Fruit fly (Drosophila melanogaster): ENCODE results near the gene CG4229.
A peak's percentile ranks its signal among the peaks of the same experiment; 100 is the strongest.

DNA sequence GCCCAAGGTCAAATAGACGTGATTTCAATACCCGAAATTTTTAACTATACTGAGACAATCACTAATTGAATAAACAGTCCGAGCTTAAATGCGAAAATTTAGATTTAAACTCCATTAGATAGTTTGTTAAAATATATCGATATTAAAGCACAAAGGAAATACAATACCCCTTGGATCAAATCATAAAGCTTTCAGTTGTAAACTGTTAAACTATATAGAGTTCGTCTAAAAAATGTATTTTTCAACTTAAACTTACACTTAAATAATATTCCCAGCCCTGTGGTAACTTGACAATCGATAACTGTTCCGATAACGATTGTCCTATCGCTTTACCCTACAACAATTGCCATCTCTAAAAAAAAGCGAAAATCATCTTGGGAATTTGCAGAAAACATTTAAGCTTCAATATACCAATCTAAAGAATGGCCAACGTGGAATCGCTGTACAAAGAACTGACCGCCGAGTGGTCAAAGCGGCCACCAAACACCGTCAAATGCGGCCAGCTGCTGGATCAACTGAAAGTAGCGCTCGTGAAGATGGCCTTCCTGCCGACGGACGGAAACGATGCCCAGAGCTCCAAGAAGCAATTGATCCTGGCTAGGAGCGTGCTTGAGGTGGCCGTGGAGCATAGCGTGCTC is 26.2 kb downstream of the CG4229 start, which contains the start of gene Rpn12:
- TF ChIP-seq CG32121 (GFP tag; IDR thresholded peaks at IDR 0.05) (0 out of 2 replicates have a peak, but pooled peaks have one; percentile 20), CG15710 (tag; optimal IDR thresholded peaks at IDR 0.05) (peak; percentile 24), CG8301 (tag; optimal IDR thresholded peaks at IDR 0.05) (no peak), EcR (GFP tag; optimal IDR thresholded peaks at IDR 0.05) (no peak), rn (GFP tag; IDR thresholded peaks at IDR 0.05) (no peak), CG4496 (GFP tag; IDR thresholded peaks at IDR 0.05) (no peak), gl (tag; optimal IDR thresholded peaks at IDR 0.05) (no peak), CG8159 (tag; optimal IDR thresholded peaks at IDR 0.05) (no peak), CG17806 (tag; optimal IDR thresholded peaks at IDR 0.05) (no peak), CG13204 (GFP tag; optimal IDR thresholded peaks at IDR 0.05) (no peak), fd96Ca (GFP tag; IDR thresholded peaks at IDR 0.05) (no peak), CG10348 (GFP tag; IDR thresholded peaks at IDR 0.05) (no peak)

Data from whole organism, pupa.